Worm (Caenorhabditis elegans) whole organism, young adult: ENCODE data around the gene F55F10.1.
A peak's percentile ranks its signal among the peaks of the same experiment; 100 is the strongest.

ENCODE experiments used
- B0261.1 ChIP-seq: sonication (generic microtip); optimal IDR thresholded peaks from 2 replicates; lab custom pipeline; 2016; ENCODE audit warnings: mild to moderate bottlenecking, missing genetic modification characterization, moderate library complexity, missing compliant biosample characterization
- C17E4.6 ChIP-seq: fragments of 200-800 bp; sonication (Bioruptor generic); IDR thresholded peaks from 2 replicates; pipeline ENCODE4 v1.3.6; 2022; ENCODE audit warnings: missing genetic modification reagents, missing genetic modification characterization, missing compliant biosample characterization
- F23B12.7 ChIP-seq: sonication (generic microtip); optimal IDR thresholded peaks from 2 replicates; lab custom pipeline; 2017; ENCODE audit warnings: missing genetic modification characterization, mild to moderate bottlenecking, missing compliant biosample characterization, antibody characterized with exemption, moderate library complexity; ENCODE audit not compliant: insufficient read depth
- F33H1.4 ChIP-seq: fragments of 200-800 bp; sonication (Bioruptor generic); IDR thresholded peaks from 2 replicates; pipeline ENCODE4 v1.3.6; 2022; ENCODE audit warnings: missing genetic modification reagents, missing genetic modification characterization, missing compliant biosample characterization
- F49E8.2 ChIP-seq: sonication (generic microtip); optimal IDR thresholded peaks from 3 replicates; lab custom pipeline; 2017; ENCODE audit warnings: missing genetic modification characterization, mild to moderate bottlenecking, missing compliant biosample characterization, antibody characterized with exemption, moderate library complexity; ENCODE audit not compliant: insufficient read depth
- F57C9.4 ChIP-seq: sonication (generic microtip); optimal IDR thresholded peaks from 2 replicates; lab custom pipeline; 2017; ENCODE audit warnings: mild to moderate bottlenecking, missing genetic modification characterization, missing compliant biosample characterization
- K12H6.12 ChIP-seq: fragments of 200-800 bp; sonication (Bioruptor generic); optimal IDR thresholded peaks from 2 replicates; lab custom pipeline; 2018; ENCODE audit warnings: mild to moderate bottlenecking, missing genetic modification characterization, missing compliant biosample characterization
- Y67H2A.10 ChIP-seq: fragments of 200-800 bp; sonication (Bioruptor generic); conservative IDR thresholded peaks from 2 replicates; pipeline ENCODE4 v1.3.6; 2022; ENCODE audit warnings: missing genetic modification reagents, missing genetic modification characterization, missing compliant biosample characterization
- akir-1 ChIP-seq: fragments of 200-800 bp; sonication (Bioruptor generic); optimal IDR thresholded peaks from 2 replicates; lab custom pipeline; 2018; ENCODE audit warnings: mild to moderate bottlenecking, missing genetic modification characterization, moderate library complexity, missing compliant biosample characterization
- cebp-1 ChIP-seq, 2 experiments: fragments of 200-800 bp in 1 of 2; sonication (Bioruptor generic) in 1 of 2; sonication (generic microtip) in 1 of 2; IDR thresholded peaks in 1 of 2; optimal IDR thresholded peaks in 1 of 2; 2 replicates each; pipeline versions ENCODE4 v1.3.6 to Lab custom; 2017 to 2022; ENCODE audit warnings: missing compliant biosample characterization in 2 of 2, missing genetic modification characterization in 2 of 2, mild to moderate bottlenecking in 1 of 2, missing genetic modification reagents in 1 of 2, moderate library complexity in 1 of 2
- cebp-2 ChIP-seq: fragments of 200-800 bp; sonication (Bioruptor generic); IDR thresholded peaks from 2 replicates; pipeline ENCODE4 v1.3.6; 2022; ENCODE audit warnings: missing genetic modification characterization, missing compliant biosample characterization
- ceh-40 ChIP-seq: fragments of 200-800 bp; sonication (Bioruptor generic); IDR thresholded peaks from 2 replicates; pipeline ENCODE4 v1.3.6; 2022; ENCODE audit warnings: missing genetic modification characterization, missing compliant biosample characterization
- chd-7 ChIP-seq: sonication (generic microtip); optimal IDR thresholded peaks from 2 replicates; lab custom pipeline; 2016; ENCODE audit warnings: mild to moderate bottlenecking, missing genetic modification characterization, moderate library complexity, missing compliant biosample characterization
- dox-1 ChIP-seq: fragments of 200-800 bp; sonication (Bioruptor generic); IDR thresholded peaks from 2 replicates; pipeline ENCODE4 v1.3.6; 2022; ENCODE audit warnings: missing genetic modification reagents, missing genetic modification characterization, missing compliant biosample characterization
- dpff-1 ChIP-seq: sonication (generic microtip); optimal IDR thresholded peaks from 2 replicates; lab custom pipeline; 2017; ENCODE audit warnings: mild to moderate bottlenecking, missing genetic modification characterization, missing compliant biosample characterization
- ekl-4 ChIP-seq: fragments of 200-800 bp; sonication (Bioruptor generic); IDR thresholded peaks from 2 replicates; pipeline ENCODE4 v1.3.6; 2022; ENCODE audit warnings: missing genetic modification reagents, missing genetic modification characterization, missing compliant biosample characterization
- hmg-20 ChIP-seq: fragments of 200-800 bp; sonication (Bioruptor generic); IDR thresholded peaks from 2 replicates; pipeline ENCODE4 v1.3.6; 2022; ENCODE audit warnings: missing genetic modification reagents, missing genetic modification characterization, missing compliant biosample characterization
- lsy-27 ChIP-seq: sonication (generic microtip); optimal IDR thresholded peaks from 2 replicates; lab custom pipeline; 2017; ENCODE audit warnings: missing genetic modification characterization, mild to moderate bottlenecking, missing compliant biosample characterization, antibody characterized with exemption, missing genotype, borderline replicate concordance; ENCODE audit not compliant: insufficient read depth
- madf-8 ChIP-seq: fragments of 200-800 bp; sonication (Bioruptor generic); conservative IDR thresholded peaks from 2 replicates; pipeline ENCODE4 v1.3.6; 2022; ENCODE audit warnings: missing genetic modification reagents, missing genetic modification characterization, missing compliant biosample characterization
- mes-4 ChIP-seq: sonication (generic microtip); optimal IDR thresholded peaks from 2 replicates; lab custom pipeline; 2016; ENCODE audit warnings: missing genotype, missing genetic modification characterization, missing compliant biosample characterization
- mxl-1 ChIP-seq: sonication (generic microtip); optimal IDR thresholded peaks from 2 replicates; lab custom pipeline; 2016; ENCODE audit warnings: missing genetic modification characterization, missing compliant biosample characterization
- nfya-1 ChIP-seq: sonication (generic microtip); optimal IDR thresholded peaks from 2 replicates; lab custom pipeline; 2017; ENCODE audit warnings: antibody characterized with exemption, missing compliant biosample characterization, missing genetic modification characterization, borderline replicate concordance; ENCODE audit not compliant: insufficient read depth
- nfya-2 ChIP-seq: fragments of 200-800 bp; sonication (Bioruptor generic); IDR thresholded peaks from 2 replicates; pipeline ENCODE4 v1.3.6; 2022; ENCODE audit warnings: missing genetic modification reagents, missing genetic modification characterization, missing compliant biosample characterization
- nfyb-1 ChIP-seq: fragments of 200-800 bp; sonication (Bioruptor generic); IDR thresholded peaks from 2 replicates; pipeline ENCODE4 v1.3.6; 2022; ENCODE audit warnings: missing genetic modification reagents, missing genetic modification characterization, missing compliant biosample characterization
- nhr-80 ChIP-seq: sonication (generic microtip); optimal IDR thresholded peaks from 2 replicates; lab custom pipeline; 2016; ENCODE audit warnings: missing genetic modification characterization, missing compliant biosample characterization
- pbrm-1 ChIP-seq: fragments of 200-800 bp; sonication (Bioruptor generic); IDR thresholded peaks from 2 replicates; pipeline ENCODE4 v1.3.6; 2022; ENCODE audit warnings: missing genetic modification reagents, missing genetic modification characterization, missing compliant biosample characterization
- rec-8 ChIP-seq, 2 experiments: sonication (generic microtip); optimal IDR thresholded peaks; 2 replicates each; lab custom pipeline; 2016; ENCODE audit warnings: mild to moderate bottlenecking in 2 of 2, missing genetic modification characterization in 2 of 2, missing genetic modification reagents in 2 of 2, missing genotype in 2 of 2, missing biosample characterization in 1 of 2, missing compliant biosample characterization in 1 of 2, moderate library complexity in 1 of 2
- repo-1 ChIP-seq: sonication (generic microtip); optimal IDR thresholded peaks from 2 replicates; lab custom pipeline; 2017; ENCODE audit warnings: mild to moderate bottlenecking, missing genetic modification characterization, missing compliant biosample characterization
- snpc-1.3 ChIP-seq: sonication (generic microtip); optimal IDR thresholded peaks from 2 replicates; lab custom pipeline; 2017; ENCODE audit warnings: missing genetic modification characterization, mild to moderate bottlenecking, missing compliant biosample characterization, antibody characterized with exemption, moderate library complexity, missing genotype, missing genetic modification reagents; ENCODE audit not compliant: insufficient read depth
- sptf-2 ChIP-seq: fragments of 200-800 bp; sonication (Bioruptor generic); optimal IDR thresholded peaks from 2 replicates; lab custom pipeline; 2018; ENCODE audit warnings: mild to moderate bottlenecking, missing genetic modification characterization, missing compliant biosample characterization
- tlf-1 ChIP-seq: fragments of 200-800 bp; sonication (Bioruptor generic); optimal IDR thresholded peaks from 2 replicates; lab custom pipeline; 2018; ENCODE audit warnings: mild to moderate bottlenecking, missing genetic modification characterization, missing compliant biosample characterization
- unc-130 ChIP-seq: sonication (generic microtip); optimal IDR thresholded peaks from 2 replicates; lab custom pipeline; 2016; ENCODE audit warnings: missing genetic modification reagents, missing genetic modification characterization, missing compliant biosample characterization
- xnd-1 ChIP-seq: sonication (generic microtip); optimal IDR thresholded peaks from 2 replicates; lab custom pipeline; 2016; ENCODE audit warnings: missing genotype, missing genetic modification reagents, missing genetic modification characterization, missing compliant biosample characterization
- zim-3 ChIP-seq: sonication (generic microtip); optimal IDR thresholded peaks from 2 replicates; lab custom pipeline; 2017; ENCODE audit warnings: mild to moderate bottlenecking, missing genetic modification characterization, moderate library complexity, missing compliant biosample characterization
- ztf-28 ChIP-seq: fragments of 200-800 bp; sonication (Bioruptor generic); IDR thresholded peaks from 2 replicates; pipeline ENCODE4 v1.3.6; 2022; ENCODE audit warnings: missing genetic modification reagents, missing genetic modification characterization, missing compliant biosample characterization
- ztf-3 ChIP-seq: fragments of 200-800 bp; sonication (Bioruptor generic); optimal IDR thresholded peaks from 2 replicates; lab custom pipeline; 2018; ENCODE audit warnings: mild to moderate bottlenecking, missing genetic modification characterization, missing compliant biosample characterization

The F55F10.1 gene

DNA sequence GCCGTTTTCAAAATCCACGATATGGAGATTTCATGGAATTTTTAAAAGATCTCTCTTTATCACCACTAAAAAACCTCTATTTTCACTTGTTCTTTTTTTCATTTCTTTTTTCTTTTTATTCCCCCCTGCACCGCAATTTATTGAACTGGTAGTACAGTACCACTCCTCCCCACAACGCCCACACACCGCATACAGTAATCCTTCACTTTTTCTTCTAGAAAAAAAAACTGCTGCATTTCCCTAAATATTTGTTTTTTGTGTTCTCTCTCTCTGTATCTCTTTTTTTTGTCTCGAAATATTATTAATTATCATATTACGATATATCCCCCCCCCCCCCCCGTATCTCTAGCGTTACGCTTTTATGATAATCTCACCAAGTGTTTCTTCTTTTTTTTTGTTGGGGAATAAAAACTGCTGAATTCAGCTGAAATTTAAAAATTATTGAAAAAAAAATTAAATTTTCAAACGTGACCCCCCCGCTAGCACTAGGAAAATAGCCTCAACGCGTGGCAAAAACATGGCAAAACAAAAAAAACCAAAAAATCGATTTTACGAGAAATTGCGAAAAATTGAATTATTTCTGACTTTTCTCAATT, 43.7 kb upstream of the F55F10.1 start, which contains the start of gene Y24D9B.1 (continued):
- TF ChIP-seq tlf-1 (GFP tag; lab: Kevin White, UChicago) (no peak), lsy-27 (no peak), ceh-40 (GFP tag; lab: Robert Waterston, UW) (no peak), nfya-2 (GFP tag; lab: Robert Waterston, UW) (peak; percentile 63; the same call in 1 of the 2 replicates), nhr-80 (no peak), xnd-1 (tag; lab: Kevin White, UChicago) (no peak), mes-4 (tag; lab: Kevin White, UChicago) (no peak), akir-1 (GFP tag; lab: Kevin White, UChicago) (no peak), dox-1 (GFP tag; lab: Robert Waterston, UW) (no peak), ekl-4 (peak; percentile 47; the same call in 1 of the 2 replicates), dpff-1 (tag; lab: Kevin White, UChicago) (peak; percentile 33), madf-8 (no peak), unc-130 (GFP tag; lab: Kevin White, UChicago) (no peak), hmg-20 (no peak), mxl-1 (tag; lab: Kevin White, UChicago) (no peak), K12H6.12 (tag; lab: Kevin White, UChicago) (no peak), chd-7 (no peak), cebp-1 (GFP tag; IDR thresholded peaks at IDR 0.05; lab: Robert Waterston, UW) (no peak), cebp-1 (tag; optimal IDR thresholded peaks at IDR 0.05; lab: Kevin White, UChicago) (no peak), F33H1.4 (GFP tag; lab: Robert Waterston, UW) (peak; percentile 5; the same call in 1 of the 2 replicates), rec-8 (tag; optimal IDR thresholded peaks at IDR 0.05; lab: Kevin White, UChicago) (no peak), snpc-1.3 (tag; lab: Kevin White, UChicago) (no peak), C17E4.6 (GFP tag; lab: Robert Waterston, UW) (no peak), F23B12.7 (tag; lab: Kevin White, UChicago) (no peak), B0261.1 (no peak), pbrm-1 (GFP tag; lab: Robert Waterston, UW) (0 out of 2 replicates have a peak, but pooled peaks have one; percentile 30), zim-3 (tag; lab: Kevin White, UChicago) (no peak), nfyb-1 (GFP tag; lab: Robert Waterston, UW) (no peak), ztf-3 (GFP tag; lab: Kevin White, UChicago) (no peak), F57C9.4 (tag; lab: Kevin White, UChicago) (no peak), sptf-2 (no peak), nfya-1 (no peak), cebp-2 (GFP tag; lab: Robert Waterston, UW) (no peak), Y67H2A.10 (no peak), repo-1 (tag; lab: Kevin White, UChicago) (no peak), ztf-28 (GFP tag; lab: Robert Waterston, UW) (no peak)

DNA sequence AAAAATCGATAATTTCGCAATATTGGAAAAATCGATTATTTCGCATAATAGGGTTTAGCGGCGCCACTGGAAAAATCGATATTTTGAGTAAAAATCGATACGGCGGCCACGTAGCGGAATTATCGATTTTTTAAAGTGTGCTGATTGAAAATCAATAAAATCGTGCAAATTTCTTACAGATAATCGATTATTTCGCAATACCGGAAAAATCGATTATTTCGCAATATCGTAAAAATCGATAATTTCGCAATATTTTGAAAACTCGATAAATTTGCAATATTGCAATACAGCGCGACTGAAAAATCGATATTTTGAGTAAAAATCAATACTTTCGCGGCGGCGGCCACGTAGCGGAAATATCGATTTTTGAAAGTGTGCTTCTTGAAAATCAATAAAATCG, 43.0 kb upstream of the F55F10.1 start:
- no peak for TF ChIP-seq F49E8.2 (tag; lab: Kevin White, UChicago)
- no peak for TF ChIP-seq nhr-80
- TF ChIP-seq cebp-1 (GFP tag; IDR thresholded peaks at IDR 0.05; lab: Robert Waterston, UW), result peak; percentile 75
- TF ChIP-seq cebp-1 (tag; optimal IDR thresholded peaks at IDR 0.05; lab: Kevin White, UChicago), result peak; percentile 79
